Worm (Caenorhabditis elegans): Measurements from ENCODE around the gene mog-3.

- no peak for TF ChIP-seq ceh-79 (tag; optimal IDR thresholded peaks at IDR 0.05)
- no peak for TF ChIP-seq snpc-4 (GFP tag; optimal IDR thresholded peaks at IDR 0.05)
- TF ChIP-seq snpc-4 (tag; optimal IDR thresholded peaks at IDR 0.05), result no peak
- TF ChIP-seq aptf-3 (GFP tag; IDR thresholded peaks at IDR 0.05), result no peak
- no peak for TF ChIP-seq madf-8 (GFP tag; conservative IDR thresholded peaks at IDR 0.05)
- TF ChIP-seq ama-1 (optimal IDR thresholded peaks at IDR 0.05), result no peak
- no peak for TF ChIP-seq ama-1 (GFP tag; optimal IDR thresholded peaks at IDR 0.05)
- no peak for TF ChIP-seq mxl-1 (tag; optimal IDR thresholded peaks at IDR 0.05)
- no peak for TF ChIP-seq let-607 (tag; optimal IDR thresholded peaks at IDR 0.05)
- no peak for TF ChIP-seq madf-10 (tag; optimal IDR thresholded peaks at IDR 0.05)
- TF ChIP-seq madf-3 (GFP tag; IDR thresholded peaks at IDR 0.05), result no peak
- TF ChIP-seq snpc-3.4 (tag; optimal IDR thresholded peaks at IDR 0.05), result no peak
- TF ChIP-seq T26A5.8 (tag; optimal IDR thresholded peaks at IDR 0.05), result no peak
Observed at ce11 chrIII:5340530-5340929, 32.1 kb downstream of the mog-3 start.

Data from whole organism, young adult.